Worm (Caenorhabditis elegans) whole organism, L4 larva: Measurements from ENCODE around the gene pbo-5.
A peak's percentile ranks its signal among the peaks of the same experiment; 100 is the strongest.

ENCODE experiments used
- F26F4.8 ChIP-seq: fragments of 200-800 bp; sonication (Bioruptor generic); conservative IDR thresholded peaks from 2 replicates; pipeline ENCODE4 v1.3.6; 2022; ENCODE audit warnings: missing genetic modification characterization, missing compliant biosample characterization
- F44E2.7 ChIP-seq: fragments of 200-800 bp; sonication (Bioruptor generic); IDR thresholded peaks from 2 replicates; pipeline ENCODE4 v2.1.2; 2022; ENCODE audit warnings: missing genetic modification characterization, missing compliant biosample characterization
- T20F7.1 ChIP-seq: fragments of 200-800 bp; sonication (Bioruptor generic); optimal IDR thresholded peaks from 2 replicates; lab custom pipeline; 2018; ENCODE audit warnings: mild to moderate bottlenecking, missing genetic modification characterization, missing compliant biosample characterization
- Y105C5A.15 ChIP-seq: fragments of 200-800 bp; sonication (Bioruptor generic); IDR thresholded peaks from 2 replicates; pipeline ENCODE4 v1.3.6; 2022; ENCODE audit warnings: missing genetic modification characterization, missing compliant biosample characterization
- Y5F2A.4 ChIP-seq: fragments of 200-800 bp; sonication (Bioruptor generic); optimal IDR thresholded peaks from 2 replicates; lab custom pipeline; 2018; ENCODE audit warnings: mild to moderate bottlenecking, missing genetic modification characterization, missing compliant biosample characterization
- aha-1 ChIP-seq: fragments of 150-350 bp; peaks from one replicate; lab custom pipeline; 2014; ENCODE audit warnings: missing biosample characterization, missing genetic modification characterization
- aly-2 ChIP-seq: sonication (generic microtip); optimal IDR thresholded peaks from 2 replicates; lab custom pipeline; 2018; ENCODE audit warnings: missing biosample characterization, missing genetic modification characterization
- ama-1 ChIP-seq: fragments of 150-350 bp; optimal IDR thresholded peaks from 2 replicates; lab custom pipeline; 2014; ENCODE audit warnings: inconsistent platforms, mixed read lengths
- ceh-62 ChIP-seq: sonication (generic microtip); optimal IDR thresholded peaks from 2 replicates; lab custom pipeline; 2017; ENCODE audit warnings: missing biosample characterization, missing genetic modification characterization
- cey-2 ChIP-seq: sonication (generic microtip); optimal IDR thresholded peaks from 3 replicates; lab custom pipeline; 2017; ENCODE audit warnings: missing genetic modification characterization, mild to moderate bottlenecking, missing compliant biosample characterization, antibody characterized with exemption, borderline replicate concordance; ENCODE audit not compliant: insufficient read depth
- daf-16 ChIP-seq, 3 experiments: sonication (generic microtip); optimal IDR thresholded peaks; 2 replicates each; lab custom pipeline; 2016 to 2017; ENCODE audit warnings: missing genetic modification characterization in 3 of 3, missing genetic modification reagents in 3 of 3, mild to moderate bottlenecking in 2 of 3, missing compliant biosample characterization in 2 of 3, missing biosample characterization in 1 of 3, moderate library complexity in 1 of 3
- daf-19 ChIP-seq: fragments of 200-800 bp; sonication (Bioruptor generic); conservative IDR thresholded peaks from 2 replicates; pipeline ENCODE4 v1.3.6; 2022; ENCODE audit warnings: missing genetic modification characterization, missing compliant biosample characterization
- dmd-6 ChIP-seq: fragments of 200-800 bp; sonication (Bioruptor generic); IDR thresholded peaks from 2 replicates; pipeline ENCODE4 v1.3.6; 2022; ENCODE audit warnings: missing genetic modification reagents, missing genetic modification characterization, missing compliant biosample characterization
- dmd-8 ChIP-seq: fragments of 200-800 bp; sonication (Bioruptor generic); IDR thresholded peaks from 2 replicates; pipeline ENCODE4 v1.3.6; 2022; ENCODE audit warnings: missing genetic modification characterization, missing compliant biosample characterization
- dmd-9 ChIP-seq: fragments of 200-800 bp; sonication (Bioruptor generic); IDR thresholded peaks from 2 replicates; pipeline ENCODE4 v1.3.6; 2022; ENCODE audit warnings: missing genetic modification reagents, missing genetic modification characterization, missing compliant biosample characterization
- dpl-1 ChIP-seq: fragments of 150-350 bp; optimal IDR thresholded peaks from 2 replicates; lab custom pipeline; 2014; ENCODE audit warnings: missing biosample characterization, missing genetic modification reagents, missing genetic modification characterization
- duxl-1 ChIP-seq: sonication (generic microtip); optimal IDR thresholded peaks from 2 replicates; lab custom pipeline; 2016; ENCODE audit warnings: mild to moderate bottlenecking, missing genetic modification characterization, moderate library complexity, missing compliant biosample characterization; ENCODE audit not compliant: poor library complexity
- dve-1 ChIP-seq: sonication (generic microtip); optimal IDR thresholded peaks from 2 replicates; lab custom pipeline; 2017; ENCODE audit warnings: antibody characterized with exemption, mild to moderate bottlenecking, missing genetic modification characterization, missing compliant biosample characterization; ENCODE audit not compliant: insufficient read depth
- hlh-11 ChIP-seq: fragments of 200-800 bp; sonication (Bioruptor generic); optimal IDR thresholded peaks from 2 replicates; lab custom pipeline; 2018; ENCODE audit warnings: mild to moderate bottlenecking, missing genetic modification characterization, missing compliant biosample characterization
- lim-7 ChIP-seq: fragments of 200-800 bp; sonication (Bioruptor generic); IDR thresholded peaks from 2 replicates; pipeline ENCODE4 v1.3.6; 2022; ENCODE audit warnings: missing genetic modification characterization, missing compliant biosample characterization
- lin-1 ChIP-seq: fragments of 200-800 bp; sonication (Bioruptor generic); IDR thresholded peaks from 2 replicates; pipeline ENCODE4 v1.3.6; 2022; ENCODE audit warnings: missing genetic modification reagents, missing genetic modification characterization, missing compliant biosample characterization
- lin-13 ChIP-seq: fragments of 150-350 bp; optimal IDR thresholded peaks from 2 replicates; lab custom pipeline; 2014; ENCODE audit warnings: missing biosample characterization, missing genetic modification reagents, missing genetic modification characterization
- lin-39 ChIP-seq: fragments of 150-350 bp; optimal IDR thresholded peaks from 2 replicates; lab custom pipeline; 2014; ENCODE audit warnings: missing biosample characterization, missing genetic modification reagents, missing genetic modification characterization
- lir-3 ChIP-seq: sonication (generic microtip); optimal IDR thresholded peaks from 2 replicates; lab custom pipeline; 2016; ENCODE audit warnings: mild to moderate bottlenecking, missing genetic modification characterization, missing compliant biosample characterization
- lsy-2 ChIP-seq, 2 experiments: fragments of 150-350 bp in 1 of 2; sonication (generic microtip) in 1 of 2; optimal IDR thresholded peaks; 2 replicates each; lab custom pipeline; 2014 to 2017; ENCODE audit warnings: missing biosample characterization in 2 of 2, missing genetic modification characterization in 2 of 2
- mep-1 ChIP-seq: fragments of 150-350 bp; sonication (generic microtip); optimal IDR thresholded peaks from 3 replicates; lab custom pipeline; 2014; ENCODE audit warnings: missing biosample characterization, missing genetic modification characterization
- nhr-102 ChIP-seq: sonication (generic microtip); optimal IDR thresholded peaks from 2 replicates; lab custom pipeline; 2016; ENCODE audit warnings: mild to moderate bottlenecking, missing genetic modification characterization, moderate library complexity, missing compliant biosample characterization
- nhr-11 ChIP-seq: fragments of 150-350 bp; optimal IDR thresholded peaks from 2 replicates; lab custom pipeline; 2014; ENCODE audit warnings: missing biosample characterization, missing genetic modification characterization
- nhr-111 ChIP-seq: fragments of 200-800 bp; sonication (Bioruptor generic); optimal IDR thresholded peaks from 2 replicates; lab custom pipeline; 2018; ENCODE audit warnings: mild to moderate bottlenecking, missing genetic modification characterization, missing compliant biosample characterization
- nhr-28 ChIP-seq: fragments of 150-350 bp; optimal IDR thresholded peaks from 2 replicates; lab custom pipeline; 2014; ENCODE audit warnings: missing biosample characterization, missing genetic modification characterization
- nhr-48 ChIP-seq: sonication (generic microtip); optimal IDR thresholded peaks from 2 replicates; lab custom pipeline; 2016; ENCODE audit warnings: mild to moderate bottlenecking, missing genetic modification characterization, missing compliant biosample characterization
- nhr-6 ChIP-seq: fragments of 150-350 bp; optimal IDR thresholded peaks from 2 replicates; lab custom pipeline; 2014; ENCODE audit warnings: missing biosample characterization, missing genetic modification characterization
- saeg-2 ChIP-seq: fragments of 200-800 bp; sonication (Bioruptor generic); IDR thresholded peaks from 2 replicates; pipeline ENCODE4 v1.3.6; 2022; ENCODE audit warnings: missing genetic modification reagents, missing genetic modification characterization, missing compliant biosample characterization
- skn-1 ChIP-seq: fragments of 150-350 bp; optimal IDR thresholded peaks from 2 replicates; lab custom pipeline; 2014; ENCODE audit warnings: missing biosample characterization, missing genetic modification characterization
- snpc-1.2 ChIP-seq: fragments of 200-800 bp; sonication (Bioruptor generic); IDR thresholded peaks from 2 replicates; pipeline ENCODE4 v1.3.6; 2022; ENCODE audit warnings: missing genetic modification reagents, missing genetic modification characterization, missing compliant biosample characterization
- spr-1 ChIP-seq: sonication (generic microtip); optimal IDR thresholded peaks from 2 replicates; lab custom pipeline; 2016; ENCODE audit warnings: mild to moderate bottlenecking, missing genetic modification characterization, missing compliant biosample characterization
- spr-3 ChIP-seq: fragments of 200-800 bp; sonication (Bioruptor generic); optimal IDR thresholded peaks from 2 replicates; lab custom pipeline; 2018; ENCODE audit warnings: mild to moderate bottlenecking, missing genetic modification characterization, missing compliant biosample characterization
- tag-97 ChIP-seq: fragments of 200-800 bp; sonication (Bioruptor generic); IDR thresholded peaks from 2 replicates; pipeline ENCODE4 v1.3.6; 2022; ENCODE audit warnings: missing genetic modification characterization, missing compliant biosample characterization
- unc-62 ChIP-seq, 3 experiments: fragments of 150-350 bp in 1 of 3; sonication (generic microtip); optimal IDR thresholded peaks in 2 of 3; peaks in 1 of 3; 1 replicate in 1 of 3; 2 replicates in 2 of 3; lab custom pipeline; 2014 to 2017; ENCODE audit warnings: missing biosample characterization in 3 of 3, missing genetic modification characterization in 3 of 3, missing genetic modification reagents in 3 of 3, missing genotype in 1 of 3
- zfp-3 ChIP-seq: fragments of 200-800 bp; sonication (Bioruptor generic); conservative IDR thresholded peaks from 2 replicates; pipeline ENCODE4 v1.3.6; 2022; ENCODE audit warnings: missing genetic modification reagents, missing genetic modification characterization, missing compliant biosample characterization
- zip-2 ChIP-seq: fragments of 150-350 bp; optimal IDR thresholded peaks from 2 replicates; lab custom pipeline; 2014; ENCODE audit warnings: missing biosample characterization, missing genetic modification characterization
- ztf-11 ChIP-seq: fragments of 150-350 bp; optimal IDR thresholded peaks from 2 replicates; lab custom pipeline; 2014; ENCODE audit warnings: missing biosample characterization, missing genetic modification characterization

pbo-5 gene

DNA sequence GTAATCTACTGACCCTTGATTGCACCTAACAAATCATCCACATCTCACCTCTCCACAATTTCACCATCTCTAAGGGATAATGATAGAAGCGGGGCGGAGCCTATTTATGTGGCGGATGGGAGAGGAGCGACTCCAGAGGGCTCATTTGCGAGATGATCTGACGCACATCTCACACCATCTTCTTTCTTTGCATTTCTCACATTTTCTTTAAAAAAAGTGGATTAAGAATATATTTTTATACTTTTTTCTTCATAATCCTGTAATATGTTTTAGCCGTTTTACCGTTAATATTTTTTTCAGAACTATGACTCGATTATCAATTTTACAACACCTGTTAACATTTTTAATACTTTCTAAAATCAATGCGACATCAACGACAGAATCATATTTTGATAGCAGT, at the start of gene pbo-5:
TSS of gene pbo-5 (plus strand) at position 301 of the 400 bp plus-strand sequence.
- TF ChIP-seq cey-2 (tag; lab: Kevin White, UChicago), result no peak
- TF ChIP-seq aha-1 (tag; lab: Kevin White, UChicago), result peak; percentile 24

DNA sequence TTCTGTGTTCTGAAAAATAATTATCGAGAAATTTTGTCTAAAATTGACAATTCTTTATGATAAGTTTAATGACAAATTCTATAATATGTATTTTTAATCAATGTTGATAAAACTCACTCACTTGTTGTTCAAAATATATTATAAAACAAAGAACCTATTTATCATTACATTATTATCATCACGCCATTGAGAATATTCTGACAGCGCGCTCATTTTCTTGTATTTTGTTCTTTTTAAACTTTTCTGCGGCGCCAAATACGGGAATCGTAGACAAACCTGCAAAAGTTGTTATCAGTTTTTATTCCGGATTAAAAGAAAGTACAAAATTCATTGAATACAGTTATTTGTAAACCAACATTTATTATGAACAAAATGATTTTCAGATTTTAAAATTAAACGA, 48.9 kb upstream of the pbo-5 start:
- TF ChIP-seq lin-39, result no peak
- peak; percentile 58 for TF ChIP-seq hlh-11 (tag; lab: Kevin White, UChicago)
- TF ChIP-seq dmd-6 (GFP tag; lab: Robert Waterston, UW), result peak; percentile 68
- TF ChIP-seq spr-3 (GFP tag; lab: Kevin White, UChicago), result no peak
- peak; percentile 59 for TF ChIP-seq mep-1
- peak; percentile 18 for TF ChIP-seq nhr-28 (tag; lab: Kevin White, UChicago)
- peak; percentile 70 for TF ChIP-seq dve-1 (tag; lab: Kevin White, UChicago)
- no peak for TF ChIP-seq cey-2 (tag; lab: Kevin White, UChicago)
- TF ChIP-seq Y105C5A.15 (GFP tag; lab: Robert Waterston, UW), result no peak
- peak in 1 of 2 experiments; percentile 27 for TF ChIP-seq lsy-2 (tag; optimal IDR thresholded peaks at IDR 0.05; lab: Kevin White, UChicago)
- no peak for TF ChIP-seq daf-19 (GFP tag; lab: Robert Waterston, UW)
- no peak for TF ChIP-seq tag-97 (GFP tag; lab: Robert Waterston, UW)
- TF ChIP-seq saeg-2, result no peak
- TF ChIP-seq dpl-1 (GFP tag; lab: Kevin White, UChicago), result no peak
- no peak for TF ChIP-seq daf-16 (GFP tag; optimal IDR thresholded peaks at IDR 0.05; lab: Kevin White, UChicago)
- TF ChIP-seq daf-16 (tag; optimal IDR thresholded peaks at IDR 0.05; lab: Kevin White, UChicago), result peak; percentile 96
- TF ChIP-seq duxl-1 (tag; lab: Kevin White, UChicago), result no peak
- TF ChIP-seq T20F7.1 (GFP tag; lab: Kevin White, UChicago), result peak; percentile 48

DNA sequence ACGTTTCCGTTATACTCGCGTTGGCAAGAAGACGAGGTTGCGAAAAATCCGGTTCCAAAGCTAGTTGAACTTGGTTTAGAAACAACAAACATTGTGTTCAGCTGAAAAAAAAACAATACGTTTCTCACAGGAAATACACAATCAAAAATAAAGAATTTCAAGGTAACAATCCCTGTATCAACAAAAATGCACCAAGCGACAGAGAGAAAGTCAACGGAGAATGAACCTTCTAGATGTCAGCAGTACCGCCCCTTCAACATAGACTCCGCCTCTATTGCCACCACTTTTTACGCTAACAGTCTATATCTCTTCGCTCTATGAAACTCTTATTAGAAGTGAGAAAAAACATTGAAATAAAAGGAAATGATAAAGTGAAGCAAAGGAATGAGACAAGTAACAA, 47.0 kb upstream of the pbo-5 start, which contains the start of gene F31D4.8:
TSS of gene F31D4.8 (minus strand) at position 101 of the 400 bp plus-strand sequence.
- no peak for TF ChIP-seq daf-16 (GFP tag; optimal IDR thresholded peaks at IDR 0.05; lab: Kevin White, UChicago)
- peak; percentile 20 for TF ChIP-seq daf-16 (tag; optimal IDR thresholded peaks at IDR 0.05; lab: Kevin White, UChicago)
- no peak for TF ChIP-seq lir-3 (tag; lab: Kevin White, UChicago)
- peak; percentile 41 for TF ChIP-seq aha-1 (tag; lab: Kevin White, UChicago)
- TF ChIP-seq, all 104 proteins: peak for 2

ce11 chrV:20870633-20871032, 44.7 kb upstream of the pbo-5 start:
- no peak for TF ChIP-seq nhr-102 (tag; lab: Kevin White, UChicago)
- peak; percentile 61 for TF ChIP-seq aha-1 (tag; lab: Kevin White, UChicago)
- no peak for TF ChIP-seq Y5F2A.4 (GFP tag; lab: Kevin White, UChicago)

DNA sequence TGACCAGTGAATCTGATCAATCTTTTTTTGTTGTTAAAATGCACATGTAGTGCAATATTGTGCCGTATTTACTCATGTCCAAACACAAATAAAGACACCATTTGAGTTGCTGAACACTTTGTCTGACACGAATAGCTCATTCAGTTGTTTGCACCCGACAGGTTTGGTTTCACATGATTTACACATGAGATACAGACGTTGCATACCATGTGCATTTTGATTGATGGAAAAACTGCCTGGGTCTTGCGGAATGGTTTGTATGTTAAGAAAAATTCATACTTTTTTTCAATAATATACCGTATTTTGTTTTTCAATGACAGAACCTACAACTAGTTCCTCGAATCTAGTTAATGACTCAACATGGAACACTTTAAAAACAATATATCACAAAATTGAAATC, 44.1 kb upstream of the pbo-5 start:
- TF ChIP-seq nhr-11 (tag; lab: Kevin White, UChicago), result no peak
- TF ChIP-seq lim-7 (GFP tag; lab: Robert Waterston, UW), result no peak
- TF ChIP-seq ztf-11 (tag; lab: Kevin White, UChicago), result no peak
- TF ChIP-seq tag-97 (GFP tag; lab: Robert Waterston, UW), result no peak
- TF ChIP-seq mep-1, result no peak
- TF ChIP-seq dmd-8 (GFP tag; lab: Robert Waterston, UW), result no peak
- no peak for TF ChIP-seq nhr-6
- TF ChIP-seq lin-13, result no peak
- no peak for TF ChIP-seq lin-1
- TF ChIP-seq aly-2 (tag; lab: Kevin White, UChicago), result no peak
- no peak for TF ChIP-seq zip-2 (tag; lab: Kevin White, UChicago)
- TF ChIP-seq snpc-1.2 (GFP tag; lab: Robert Waterston, UW), result no peak
- no peak for TF ChIP-seq zfp-3 (GFP tag; lab: Robert Waterston, UW)
- TF ChIP-seq nhr-111 (GFP tag; lab: Kevin White, UChicago), result no peak
- no peak for TF ChIP-seq F44E2.7
- TF ChIP-seq nhr-28 (tag; lab: Kevin White, UChicago), result no peak
- peak; percentile 67 for TF ChIP-seq dmd-6 (GFP tag; lab: Robert Waterston, UW)
- no peak for TF ChIP-seq ama-1 (lab: Kevin White, UChicago)
- TF ChIP-seq ceh-62 (tag; lab: Kevin White, UChicago), result no peak
- peak; percentile 35 for TF ChIP-seq nhr-48 (tag; lab: Kevin White, UChicago)
- TF ChIP-seq skn-1 (tag; lab: Kevin White, UChicago), result no peak
- TF ChIP-seq spr-1, result no peak
- no peak for TF ChIP-seq T20F7.1 (GFP tag; lab: Kevin White, UChicago)
- no peak for TF ChIP-seq dmd-9 (GFP tag; lab: Robert Waterston, UW)
- TF ChIP-seq F26F4.8, result no peak
- TF ChIP-seq nhr-102 (tag; lab: Kevin White, UChicago), result no peak
- peak in 1 of 2 experiments; percentile 81 for TF ChIP-seq unc-62 (GFP tag; optimal IDR thresholded peaks at IDR 0.05 in 1 of 2; lab: Kevin White, UChicago)
- TF ChIP-seq unc-62 (tag; optimal IDR thresholded peaks at IDR 0.05; lab: Kevin White, UChicago), result no peak
